Worm (Caenorhabditis elegans) whole organism, L1 larva: ENCODE data around the gene dct-17.

ENCODE experiments used
- C16A3.4 ChIP-seq: fragments of 150-350 bp; optimal IDR thresholded peaks from 2 replicates; lab custom pipeline; 2014; ENCODE audit warnings: missing biosample characterization, missing genetic modification characterization
- C34B4.2 ChIP-seq: sonication (generic microtip); optimal IDR thresholded peaks from 2 replicates; lab custom pipeline; 2017; ENCODE audit warnings: mild to moderate bottlenecking, missing genetic modification characterization, missing compliant biosample characterization
- F16B12.6 ChIP-seq: fragments of 150-350 bp; optimal IDR thresholded peaks from 2 replicates; lab custom pipeline; 2014; ENCODE audit warnings: missing biosample characterization, missing genetic modification characterization
- Y116A8C.19 ChIP-seq: sonication (generic microtip); optimal IDR thresholded peaks from 2 replicates; lab custom pipeline; 2016; ENCODE audit warnings: missing compliant biosample characterization, missing genetic modification characterization, borderline replicate concordance
- aha-1 ChIP-seq: fragments of 150-350 bp; optimal IDR thresholded peaks from 2 replicates; lab custom pipeline; 2014; ENCODE audit warnings: missing biosample characterization, missing genetic modification characterization
- aly-2 ChIP-seq: fragments of 150-350 bp; optimal IDR thresholded peaks from 2 replicates; lab custom pipeline; 2014; ENCODE audit warnings: missing biosample characterization, missing genetic modification characterization
- ama-1 ChIP-seq: fragments of 150-350 bp; optimal IDR thresholded peaks from 2 replicates; lab custom pipeline; 2014
- blmp-1 ChIP-seq: fragments of 150-350 bp; optimal IDR thresholded peaks from 2 replicates; lab custom pipeline; 2014; ENCODE audit warnings: missing biosample characterization, missing genetic modification characterization
- ceh-8 ChIP-seq: fragments of 200-800 bp; sonication (Bioruptor generic); optimal IDR thresholded peaks from 2 replicates; lab custom pipeline; 2018; ENCODE audit warnings: mild to moderate bottlenecking, missing genetic modification characterization, moderate library complexity, missing compliant biosample characterization
- dpl-1 ChIP-seq, 3 experiments: fragments of 150-350 bp in 2 of 3; sonication (generic microtip) in 1 of 3; optimal IDR thresholded peaks; 2 replicates each; lab custom pipeline; 2014 to 2017; ENCODE audit warnings: missing biosample characterization in 3 of 3, missing genetic modification characterization in 3 of 3, missing genetic modification reagents in 3 of 3
- dsc-1 ChIP-seq: sonication (generic microtip); optimal IDR thresholded peaks from 2 replicates; lab custom pipeline; 2016; ENCODE audit warnings: mild to moderate bottlenecking, missing genetic modification characterization, missing compliant biosample characterization
- egl-13 ChIP-seq: sonication (generic microtip); optimal IDR thresholded peaks from 2 replicates; lab custom pipeline; 2016; ENCODE audit warnings: missing genotype, missing genetic modification reagents, missing genetic modification characterization, missing compliant biosample characterization
- ets-5 ChIP-seq: fragments of 200-800 bp; sonication (Bioruptor generic); IDR thresholded peaks from 2 replicates; pipeline ENCODE4 v1.3.6; 2022; ENCODE audit warnings: missing genetic modification characterization, missing compliant biosample characterization
- fkh-4 ChIP-seq: sonication (generic microtip); optimal IDR thresholded peaks from 2 replicates; lab custom pipeline; 2016; ENCODE audit warnings: missing compliant biosample characterization, missing genetic modification characterization, borderline replicate concordance
- fkh-8 ChIP-seq: sonication (generic microtip); optimal IDR thresholded peaks from 2 replicates; lab custom pipeline; 2016; ENCODE audit warnings: mild to moderate bottlenecking, missing genetic modification characterization, missing compliant biosample characterization
- hpl-2 ChIP-seq: fragments of 150-350 bp; optimal IDR thresholded peaks from 2 replicates; lab custom pipeline; 2014; ENCODE audit warnings: missing biosample characterization, missing genetic modification reagents, missing genetic modification characterization
- irx-1 ChIP-seq: sonication (generic microtip); optimal IDR thresholded peaks from 2 replicates; lab custom pipeline; 2016; ENCODE audit warnings: missing genetic modification characterization, missing compliant biosample characterization
- isw-1 ChIP-seq: fragments of 200-800 bp; sonication (Bioruptor generic); IDR thresholded peaks from 2 replicates; pipeline ENCODE4 v1.3.6; 2022; ENCODE audit warnings: missing genetic modification characterization, missing compliant biosample characterization
- jun-1 ChIP-seq: fragments of 150-350 bp; optimal IDR thresholded peaks from 2 replicates; lab custom pipeline; 2014; ENCODE audit warnings: missing biosample characterization, missing genetic modification reagents, missing genetic modification characterization
- lin-13 ChIP-seq: fragments of 150-350 bp; optimal IDR thresholded peaks from 2 replicates; lab custom pipeline; 2014; ENCODE audit warnings: missing biosample characterization, missing genetic modification reagents, missing genetic modification characterization
- lin-35 ChIP-seq, 2 experiments: fragments of 150-350 bp; optimal IDR thresholded peaks; 2 replicates each; lab custom pipeline; 2014; ENCODE audit warnings: missing biosample characterization in 2 of 2, missing genetic modification characterization in 2 of 2, missing genetic modification reagents in 2 of 2
- lin-39 ChIP-seq: fragments of 150-350 bp; optimal IDR thresholded peaks from 2 replicates; lab custom pipeline; 2014; ENCODE audit warnings: missing biosample characterization, missing genetic modification reagents, missing genetic modification characterization
- lir-3 ChIP-seq: sonication (generic microtip); optimal IDR thresholded peaks from 2 replicates; lab custom pipeline; 2016; ENCODE audit warnings: mild to moderate bottlenecking, missing genetic modification characterization, moderate library complexity, missing compliant biosample characterization; ENCODE audit not compliant: poor library complexity
- mab-9 ChIP-seq: fragments of 200-800 bp; sonication (Bioruptor generic); IDR thresholded peaks from 2 replicates; pipeline ENCODE4 v1.3.6; 2022; ENCODE audit warnings: missing genetic modification reagents, missing genetic modification characterization, missing compliant biosample characterization
- mdl-1 ChIP-seq, 2 experiments: fragments of 150-350 bp; optimal IDR thresholded peaks; 2 replicates each; lab custom pipeline; 2014 to 2017; ENCODE audit warnings: missing biosample characterization in 2 of 2, missing genetic modification characterization in 2 of 2, inconsistent platforms in 1 of 2
- mef-2 ChIP-seq: fragments of 150-350 bp; optimal IDR thresholded peaks from 2 replicates; lab custom pipeline; 2014; ENCODE audit warnings: missing biosample characterization, missing genetic modification characterization
- mep-1 ChIP-seq: fragments of 150-350 bp; optimal IDR thresholded peaks from 2 replicates; lab custom pipeline; 2014; ENCODE audit warnings: missing biosample characterization, missing genetic modification characterization
- nhr-11 ChIP-seq: fragments of 150-350 bp; optimal IDR thresholded peaks from 2 replicates; lab custom pipeline; 2014; ENCODE audit warnings: missing biosample characterization, missing genetic modification characterization
- nhr-12 ChIP-seq: sonication (generic microtip); optimal IDR thresholded peaks from 2 replicates; lab custom pipeline; 2017; ENCODE audit warnings: missing biosample characterization, missing genetic modification characterization
- nhr-47 ChIP-seq: sonication (generic microtip); optimal IDR thresholded peaks from 2 replicates; lab custom pipeline; 2016; ENCODE audit warnings: mild to moderate bottlenecking, missing genetic modification characterization, moderate library complexity, missing compliant biosample characterization
- nhr-84 ChIP-seq: sonication (generic microtip); optimal IDR thresholded peaks from 2 replicates; lab custom pipeline; 2017; ENCODE audit warnings: missing biosample characterization, missing genetic modification characterization
- pax-3 ChIP-seq: fragments of 200-800 bp; sonication (Bioruptor generic); optimal IDR thresholded peaks from 2 replicates; lab custom pipeline; 2018; ENCODE audit warnings: mild to moderate bottlenecking, missing genetic modification characterization, moderate library complexity, missing compliant biosample characterization
- pqm-1 ChIP-seq: sonication (generic microtip); optimal IDR thresholded peaks from 3 replicates; lab custom pipeline; 2017; ENCODE audit warnings: missing biosample characterization, missing genetic modification characterization
- rnt-1 ChIP-seq: sonication (generic microtip); optimal IDR thresholded peaks from 2 replicates; lab custom pipeline; 2016; ENCODE audit warnings: mild to moderate bottlenecking, missing genetic modification characterization, moderate library complexity, missing compliant biosample characterization
- skn-1 ChIP-seq: fragments of 150-350 bp; optimal IDR thresholded peaks from 2 replicates; lab custom pipeline; 2014; ENCODE audit warnings: missing biosample characterization, missing genetic modification characterization
- snu-23 ChIP-seq: sonication (generic microtip); optimal IDR thresholded peaks from 2 replicates; lab custom pipeline; 2016; ENCODE audit warnings: missing genetic modification characterization, missing compliant biosample characterization
- sptf-1 ChIP-seq: fragments of 150-350 bp; optimal IDR thresholded peaks from 2 replicates; lab custom pipeline; 2014; ENCODE audit warnings: missing biosample characterization, missing genetic modification characterization
- tbx-2 ChIP-seq: sonication (generic microtip); optimal IDR thresholded peaks from 2 replicates; lab custom pipeline; 2016; ENCODE audit warnings: missing genetic modification characterization, missing compliant biosample characterization
- tlp-1 ChIP-seq: fragments of 150-350 bp; optimal IDR thresholded peaks from 2 replicates; lab custom pipeline; 2014; ENCODE audit warnings: missing biosample characterization, missing genetic modification characterization
- unc-130 ChIP-seq: fragments of 150-350 bp; optimal IDR thresholded peaks from 2 replicates; lab custom pipeline; 2017; ENCODE audit warnings: missing biosample characterization, missing genetic modification characterization, inconsistent platforms
- unc-30 ChIP-seq: sonication (generic microtip); optimal IDR thresholded peaks from 2 replicates; lab custom pipeline; 2017; ENCODE audit warnings: missing biosample characterization, missing genetic modification characterization
- unc-62 ChIP-seq: fragments of 150-350 bp; optimal IDR thresholded peaks from 2 replicates; lab custom pipeline; 2014; ENCODE audit warnings: missing biosample characterization, missing genetic modification reagents, missing genetic modification characterization
- unc-86 ChIP-seq: sonication (generic microtip); optimal IDR thresholded peaks from 2 replicates; lab custom pipeline; 2016; ENCODE audit warnings: missing genetic modification characterization, missing compliant biosample characterization
- xbp-1 ChIP-seq: sonication (generic microtip); optimal IDR thresholded peaks from 2 replicates; lab custom pipeline; 2016; ENCODE audit warnings: missing genetic modification characterization, missing compliant biosample characterization
- zip-4 ChIP-seq: fragments of 200-800 bp; sonication (Bioruptor generic); optimal IDR thresholded peaks from 2 replicates; lab custom pipeline; 2018; ENCODE audit warnings: mild to moderate bottlenecking, missing genetic modification characterization, moderate library complexity, missing compliant biosample characterization
- ztf-11 ChIP-seq, 2 experiments: sonication (generic microtip); optimal IDR thresholded peaks; 2 replicates each; lab custom pipeline; 2016 to 2017; ENCODE audit warnings: missing genetic modification characterization in 2 of 2, missing biosample characterization in 1 of 2, missing compliant biosample characterization in 1 of 2
- ztf-4 ChIP-seq: fragments of 150-350 bp; optimal IDR thresholded peaks from 2 replicates; lab custom pipeline; 2014; ENCODE audit warnings: missing biosample characterization, missing genetic modification characterization

The dct-17 gene

DNA sequence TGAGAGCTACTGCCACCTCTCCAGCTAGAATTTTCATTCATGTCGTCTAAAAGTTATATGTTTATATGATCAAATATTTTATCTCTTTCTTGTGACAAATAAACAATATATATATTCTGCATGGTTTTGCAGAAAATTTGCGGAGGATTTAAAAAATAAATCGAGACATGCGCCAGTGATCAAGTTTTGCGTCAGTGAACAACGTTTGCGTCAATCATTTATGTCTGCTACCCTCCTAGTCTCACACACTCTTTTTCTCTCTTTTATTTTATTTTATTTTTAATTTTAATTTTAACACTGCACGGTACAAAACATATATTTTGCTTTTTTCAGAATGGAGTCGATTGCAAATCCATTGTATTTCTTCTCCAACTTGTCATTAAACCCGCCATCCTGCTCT is 52.0 kb downstream of the dct-17 start, which contains the start of the genes tag-65 and ccz-1 (continued):
- peak; percentile 82 for TF ChIP-seq blmp-1 (tag; lab: Kevin White, UChicago)
- TF ChIP-seq nhr-47 (tag; lab: Kevin White, UChicago), result peak; percentile 95
- TF ChIP-seq C34B4.2 (tag; lab: Kevin White, UChicago), result peak; percentile 30
- peak; percentile 61 for TF ChIP-seq aha-1 (tag; lab: Kevin White, UChicago)
- peak; percentile 58; the same call in 1 of the 2 replicates for TF ChIP-seq mab-9 (GFP tag; lab: Robert Waterston, UW)
- TF ChIP-seq lir-3 (tag; lab: Kevin White, UChicago), result peak; percentile 66
- TF ChIP-seq Y116A8C.19 (tag; lab: Kevin White, UChicago), result no peak
- peak; percentile 69 for TF ChIP-seq fkh-4 (tag; lab: Kevin White, UChicago)
- peak; percentile 89 for TF ChIP-seq irx-1
- TF ChIP-seq hpl-2 (GFP tag; lab: Kevin White, UChicago), result peak; percentile 8
- peak in 1 of 2 experiments; percentile 82 for TF ChIP-seq mdl-1 (tag; optimal IDR thresholded peaks at IDR 0.05; lab: Kevin White, UChicago)
- no peak for TF ChIP-seq nhr-12 (tag; lab: Kevin White, UChicago)
- peak; percentile 93 for TF ChIP-seq lin-39
- peak; percentile 84 for TF ChIP-seq lin-13
- peak; percentile 90 for TF ChIP-seq nhr-11 (tag; lab: Kevin White, UChicago)
- TF ChIP-seq xbp-1, result peak; percentile 87
- no peak for TF ChIP-seq pqm-1
- TF ChIP-seq mef-2 (tag; lab: Kevin White, UChicago), result peak; percentile 37
- TF ChIP-seq pax-3 (tag; lab: Kevin White, UChicago), result peak; percentile 93
- TF ChIP-seq C16A3.4 (tag; lab: Kevin White, UChicago), result peak; percentile 87
- peak; percentile 86 for TF ChIP-seq isw-1 (GFP tag; lab: Robert Waterston, UW)
- TF ChIP-seq zip-4 (GFP tag; lab: Kevin White, UChicago), result peak; percentile 66
- TF ChIP-seq nhr-84 (tag; lab: Kevin White, UChicago), result no peak
- no peak for TF ChIP-seq unc-62 (GFP tag; lab: Kevin White, UChicago)
- peak; percentile 84 for TF ChIP-seq skn-1 (tag; lab: Kevin White, UChicago)
- TF ChIP-seq lin-35 (GFP tag; optimal IDR thresholded peaks at IDR 0.05; lab: Kevin White, UChicago), result peak; percentile 87 to 91
- TF ChIP-seq ama-1 (lab: Kevin White, UChicago), result no peak
- no peak for TF ChIP-seq sptf-1 (tag; lab: Kevin White, UChicago)
- TF ChIP-seq unc-86 (tag; lab: Kevin White, UChicago), result peak; percentile 85
- TF ChIP-seq tbx-2, result peak; percentile 91
- TF ChIP-seq jun-1 (tag; lab: Kevin White, UChicago), result peak; percentile 80
- TF ChIP-seq unc-130, result peak; percentile 71
- TF ChIP-seq rnt-1, result peak; percentile 94
- TF ChIP-seq unc-30 (tag; lab: Kevin White, UChicago), result no peak
- peak; percentile 94 for TF ChIP-seq snu-23
- no peak for TF ChIP-seq ets-5 (GFP tag; lab: Robert Waterston, UW)
- TF ChIP-seq ztf-11 (tag; optimal IDR thresholded peaks at IDR 0.05; lab: Kevin White, UChicago), result peak in 1 of 2 experiments; percentile 75
- no peak for TF ChIP-seq tlp-1 (tag; lab: Kevin White, UChicago)
- TF ChIP-seq ceh-8 (GFP tag; lab: Kevin White, UChicago), result peak; percentile 84
- TF ChIP-seq aly-2 (tag; lab: Kevin White, UChicago), result peak; percentile 87
- TF ChIP-seq dpl-1 (GFP tag; optimal IDR thresholded peaks at IDR 0.05; lab: Kevin White, UChicago), result peak; percentile 82 to 94 (median 86)
- peak; percentile 91 for TF ChIP-seq dsc-1
- TF ChIP-seq F16B12.6, result peak; percentile 54
- peak; percentile 99 for TF ChIP-seq mep-1 (tag; lab: Kevin White, UChicago)
- TF ChIP-seq egl-13, result peak; percentile 68
- TF ChIP-seq ztf-4 (tag; lab: Kevin White, UChicago), result peak; percentile 53
- peak; percentile 84 for TF ChIP-seq fkh-8 (tag; lab: Kevin White, UChicago)
- TF ChIP-seq, all 84 proteins: peak for 63
